Worm (Caenorhabditis elegans): ENCODE results near the gene grl-13.
"Not testable (repeated sequence)": the region's sequence is repeated elsewhere in the genome, so short reads cannot be mapped to it uniquely, and the experiment has no call there.

The grl-13 gene

ce11 chrV:4336462-4336861 lies 28.0 kb downstream of the grl-13 start, which contains the start of gene irld-1:
Gene irld-1, plus strand, starts transcription at chrV:4336762.
- not testable (repeated sequence) for TF ChIP-seq nhr-2 (tag; optimal IDR thresholded peaks at IDR 0.05); sptf-1 (tag; optimal IDR thresholded peaks at IDR 0.05); lin-32 (GFP tag; optimal IDR thresholded peaks at IDR 0.05)

DNA sequence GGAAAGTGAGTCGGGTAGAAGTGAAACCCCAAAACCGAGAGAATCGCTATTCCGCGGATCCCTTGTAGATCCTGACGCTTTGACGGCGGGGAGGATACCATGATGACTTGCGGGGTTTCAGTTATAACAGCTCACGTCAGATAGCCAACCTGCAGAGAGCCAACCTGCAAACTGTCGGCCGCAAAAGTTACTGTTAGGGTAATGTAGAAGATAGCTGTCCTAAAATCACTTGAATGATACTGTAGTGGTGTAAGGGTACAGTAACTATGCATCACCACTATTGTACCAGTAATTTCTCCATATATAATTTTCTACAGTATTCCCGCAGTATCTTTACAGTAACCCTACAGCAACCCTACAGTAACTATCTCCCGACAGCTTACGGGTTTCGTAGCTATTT lies 32.0 kb downstream of the grl-13 start, which contains the start of gene oac-12:
oac-12 (minus strand) TSS at position 101 of the 400 bp plus-strand sequence.
- TF ChIP-seq ceh-39 (tag; optimal IDR thresholded peaks at IDR 0.05) (no peak), snpc-4 (tag; optimal IDR thresholded peaks at IDR 0.05) (no peak), nhr-12 (tag; optimal IDR thresholded peaks at IDR 0.05) (no peak), flh-1 (GFP tag; optimal IDR thresholded peaks at IDR 0.05) (no peak), sem-2 (GFP tag; optimal IDR thresholded peaks at IDR 0.05) (no peak), sptf-1 (tag; optimal IDR thresholded peaks at IDR 0.05) (no peak), nhr-76 (tag; optimal IDR thresholded peaks at IDR 0.05) (no peak), ztf-11 (tag; optimal IDR thresholded peaks at IDR 0.05) (no peak), tbx-8 (GFP tag; optimal IDR thresholded peaks at IDR 0.05) (no peak), unc-120 (tag; optimal IDR thresholded peaks at IDR 0.05; ENCODE audit: poor library complexity, severe bottlenecking) (no peak), mls-2 (tag; optimal IDR thresholded peaks at IDR 0.05) (no peak), elt-1 (tag; optimal IDR thresholded peaks at IDR 0.05; ENCODE audit: borderline replicate concordance, insufficient read depth) (no peak)

ce11 chrV:4330820-4331219 lies 33.6 kb downstream of the grl-13 start:
- peak; percentile 95 for TF ChIP-seq zip-8 (tag; optimal IDR thresholded peaks at IDR 0.05)
- TF ChIP-seq unc-39 (tag; optimal IDR thresholded peaks at IDR 0.05) = no peak

- no peak for TF ChIP-seq sem-2 (GFP tag; optimal IDR thresholded peaks at IDR 0.05)
- TF ChIP-seq unc-39 (tag; optimal IDR thresholded peaks at IDR 0.05) = no peak
- no peak for TF ChIP-seq lsy-2 (tag; optimal IDR thresholded peaks at IDR 0.05)
- peak; percentile 61 for TF ChIP-seq hlh-1 (tag; optimal IDR thresholded peaks at IDR 0.05)
Measured at ce11 chrV:4326841-4327240, 37.6 kb downstream of the grl-13 start, which contains the start of gene D2063.1. Gene D2063.1, plus strand, starts transcription at chrV:4327121.

ce11 chrV:4325415-4325814 lies 39.0 kb downstream of the grl-13 start, which contains the start of gene nhr-125:
Gene nhr-125, minus strand, starts transcription at chrV:4325515.
- TF ChIP-seq sem-2 (GFP tag; optimal IDR thresholded peaks at IDR 0.05) = no peak
- TF ChIP-seq nhr-76 (tag; optimal IDR thresholded peaks at IDR 0.05) = no peak
- TF ChIP-seq blmp-1 (tag; optimal IDR thresholded peaks at IDR 0.05) = no peak
- no peak for TF ChIP-seq hlh-1 (tag; optimal IDR thresholded peaks at IDR 0.05)
- TF ChIP-seq sptf-1 (tag; optimal IDR thresholded peaks at IDR 0.05) = no peak
- no peak for TF ChIP-seq ceh-43 (GFP tag; optimal IDR thresholded peaks at IDR 0.05)
- no peak for TF ChIP-seq mep-1 (tag; optimal IDR thresholded peaks at IDR 0.05)
- no peak for TF ChIP-seq bed-3 (GFP tag; optimal IDR thresholded peaks at IDR 0.05)
- TF ChIP-seq mab-5 (tag; optimal IDR thresholded peaks at IDR 0.05) = no peak
- TF ChIP-seq unc-120 (tag; optimal IDR thresholded peaks at IDR 0.05; ENCODE audit: poor library complexity, severe bottlenecking) = no peak
- no peak for TF ChIP-seq drap-1 (GFP tag; optimal IDR thresholded peaks at IDR 0.05)
- no peak for TF ChIP-seq unc-39 (tag; optimal IDR thresholded peaks at IDR 0.05)
- TF ChIP-seq lsy-2 (tag; optimal IDR thresholded peaks at IDR 0.05) = no peak
- TF ChIP-seq ceh-39 (tag; optimal IDR thresholded peaks at IDR 0.05) = no peak
- TF ChIP-seq lin-13 (tag; optimal IDR thresholded peaks at IDR 0.05) = no peak
- TF ChIP-seq nhr-2 (tag; optimal IDR thresholded peaks at IDR 0.05) = no peak
- no peak for TF ChIP-seq nhr-12 (tag; optimal IDR thresholded peaks at IDR 0.05)
- no peak for TF ChIP-seq unc-62 (GFP tag; optimal IDR thresholded peaks at IDR 0.05)
- TF ChIP-seq ces-1 (GFP tag; optimal IDR thresholded peaks at IDR 0.05) = no peak
- TF ChIP-seq M03D4.4 (tag; optimal IDR thresholded peaks at IDR 0.05) = no peak

ce11 chrV:4322706-4323105 lies 41.7 kb downstream of the grl-13 start, which contains the start of gene R02D1.2:
Gene R02D1.2, minus strand, starts transcription at chrV:4322806.
- TF ChIP-seq tbx-8 (GFP tag; optimal IDR thresholded peaks at IDR 0.05) = no peak
- no peak for TF ChIP-seq unc-62 (GFP tag; optimal IDR thresholded peaks at IDR 0.05)
- TF ChIP-seq sem-2 (GFP tag; optimal IDR thresholded peaks at IDR 0.05) = no peak
- no peak for TF ChIP-seq ztf-11 (tag; optimal IDR thresholded peaks at IDR 0.05)
- TF ChIP-seq nhr-76 (tag; optimal IDR thresholded peaks at IDR 0.05) = no peak
- TF ChIP-seq ces-1 (GFP tag; optimal IDR thresholded peaks at IDR 0.05) = no peak
- TF ChIP-seq unc-39 (tag; optimal IDR thresholded peaks at IDR 0.05) = no peak
- TF ChIP-seq mab-5 (tag; optimal IDR thresholded peaks at IDR 0.05) = no peak
- TF ChIP-seq lsy-2 (tag; optimal IDR thresholded peaks at IDR 0.05) = no peak
- TF ChIP-seq elt-1 (tag; optimal IDR thresholded peaks at IDR 0.05; ENCODE audit: borderline replicate concordance, insufficient read depth) = no peak
- no peak for TF ChIP-seq bed-3 (GFP tag; optimal IDR thresholded peaks at IDR 0.05)
- no peak for TF ChIP-seq snpc-4 (tag; optimal IDR thresholded peaks at IDR 0.05)
- TF ChIP-seq M03D4.4 (tag; optimal IDR thresholded peaks at IDR 0.05) = no peak

All from whole organism, mixed stage, embryonic.